Worm (Caenorhabditis elegans) whole organism, L1 larva: ENCODE measurements around the gene math-13.

ENCODE experiments used
- hlh-4 ChIP-seq: sonication (generic microtip); optimal IDR thresholded peaks from 2 replicates; lab custom pipeline; 2016; ENCODE audit warnings: mild to moderate bottlenecking, missing genetic modification characterization, missing compliant biosample characterization
- lin-13 ChIP-seq: fragments of 150-350 bp; optimal IDR thresholded peaks from 2 replicates; lab custom pipeline; 2014; ENCODE audit warnings: missing biosample characterization, missing genetic modification reagents, missing genetic modification characterization
- nhr-11 ChIP-seq: fragments of 150-350 bp; optimal IDR thresholded peaks from 2 replicates; lab custom pipeline; 2014; ENCODE audit warnings: missing biosample characterization, missing genetic modification characterization
- pqm-1 ChIP-seq: sonication (generic microtip); optimal IDR thresholded peaks from 3 replicates; lab custom pipeline; 2017; ENCODE audit warnings: missing biosample characterization, missing genetic modification characterization
- ztf-11 ChIP-seq, 2 experiments: sonication (generic microtip); optimal IDR thresholded peaks; 2 replicates each; lab custom pipeline; 2016 to 2017; ENCODE audit warnings: missing genetic modification characterization in 2 of 2, missing biosample characterization in 1 of 2, missing compliant biosample characterization in 1 of 2

ce11 chrII:1842894-1843293 is 32.9 kb upstream of the math-13 start, which contains the start of the genes C52E2.5 and C52E2.4:
- TF ChIP-seq nhr-11 (tag; lab: Kevin White, UChicago) (no peak), pqm-1 (tag; lab: Kevin White, UChicago) (peak; percentile 16), hlh-4 (tag; lab: Kevin White, UChicago) (no peak), lin-13 (GFP tag; lab: Kevin White, UChicago) (no peak), ztf-11 (tag; optimal IDR thresholded peaks at IDR 0.05; lab: Kevin White, UChicago) (no peak)
